Worm (Caenorhabditis elegans): ENCODE results near the gene col-77.

ce11 chrII:8388001-8388513 is 28.9 kb upstream of the col-77 start, which contains the start of gene drd-1:
- TF ChIP-seq unc-62 (GFP tag; optimal IDR thresholded peaks at IDR 0.05) (no peak), ztf-6 (GFP tag; IDR thresholded peaks at IDR 0.05) (no peak), nhr-80 (tag; optimal IDR thresholded peaks at IDR 0.05) (peak; percentile 96), nhr-27 (tag; optimal IDR thresholded peaks at IDR 0.05) (no peak), nhr-90 (tag; optimal IDR thresholded peaks at IDR 0.05) (peak; percentile 27), mel-28 (tag; optimal IDR thresholded peaks at IDR 0.05; ENCODE audit: borderline replicate concordance) (no peak), ama-1 (optimal IDR thresholded peaks at IDR 0.05) (no peak), ama-1 (GFP tag; optimal IDR thresholded peaks at IDR 0.05) (no peak), cebp-1 (GFP tag; IDR thresholded peaks at IDR 0.05) (no peak), cebp-1 (tag; optimal IDR thresholded peaks at IDR 0.05) (no peak), B0336.3 (GFP tag; IDR thresholded peaks at IDR 0.05) (0 out of 2 replicates have a peak, but pooled peaks have one; percentile 25), bed-1 (GFP tag; IDR thresholded peaks at IDR 0.05) (no peak)

Measured in whole organism, young adult.